Worm (Caenorhabditis elegans) whole organism, L4 larva: ENCODE data around the gene dmsr-12.
A peak's percentile ranks its signal among the peaks of the same experiment; 100 is the strongest.

ENCODE experiments used
- F10B5.3 ChIP-seq: sonication (generic microtip); optimal IDR thresholded peaks from 2 replicates; lab custom pipeline; 2016; ENCODE audit warnings: mild to moderate bottlenecking, missing genetic modification characterization, missing compliant biosample characterization
- F37D6.2 ChIP-seq: sonication (generic microtip); optimal IDR thresholded peaks from 2 replicates; lab custom pipeline; 2016; ENCODE audit warnings: mild to moderate bottlenecking, missing genetic modification characterization, missing compliant biosample characterization
- T20F7.1 ChIP-seq: fragments of 200-800 bp; sonication (Bioruptor generic); optimal IDR thresholded peaks from 2 replicates; lab custom pipeline; 2018; ENCODE audit warnings: mild to moderate bottlenecking, missing genetic modification characterization, missing compliant biosample characterization
- Y105C5A.15 ChIP-seq: fragments of 200-800 bp; sonication (Bioruptor generic); IDR thresholded peaks from 2 replicates; pipeline ENCODE4 v1.3.6; 2022; ENCODE audit warnings: missing genetic modification characterization, missing compliant biosample characterization
- Y48G9A.11 ChIP-seq: fragments of 200-800 bp; sonication (Bioruptor generic); IDR thresholded peaks from 2 replicates; pipeline ENCODE4 v1.3.6; 2022; ENCODE audit warnings: missing genetic modification reagents, missing genetic modification characterization, missing compliant biosample characterization
- Y75B8A.6 ChIP-seq: fragments of 200-800 bp; sonication (Bioruptor generic); IDR thresholded peaks from 2 replicates; pipeline ENCODE4 v1.3.6; 2022; ENCODE audit warnings: missing genetic modification reagents, missing genetic modification characterization, missing compliant biosample characterization
- ZK337.2 ChIP-seq: fragments of 200-800 bp; sonication (Bioruptor generic); IDR thresholded peaks from 2 replicates; pipeline ENCODE4 v1.3.6; 2022; ENCODE audit warnings: missing genetic modification reagents, missing genetic modification characterization, missing compliant biosample characterization
- ZK546.5 ChIP-seq, 2 experiments: sonication (generic microtip); optimal IDR thresholded peaks; 2 replicates each; lab custom pipeline; 2017; ENCODE audit warnings: missing biosample characterization in 2 of 2, missing genetic modification characterization in 2 of 2
- ceh-20 ChIP-seq: fragments of 200-800 bp; sonication (Bioruptor generic); IDR thresholded peaks from 2 replicates; pipeline ENCODE4 v1.3.6; 2022; ENCODE audit warnings: missing genetic modification reagents, missing genetic modification characterization, missing compliant biosample characterization
- ceh-62 ChIP-seq: sonication (generic microtip); optimal IDR thresholded peaks from 2 replicates; lab custom pipeline; 2017; ENCODE audit warnings: missing biosample characterization, missing genetic modification characterization
- ces-1 ChIP-seq: fragments of 150-350 bp; sonication (generic microtip); optimal IDR thresholded peaks from 4 replicates; lab custom pipeline; 2014; ENCODE audit warnings: missing biosample characterization, missing genetic modification reagents, missing genetic modification characterization
- cey-2 ChIP-seq: sonication (generic microtip); optimal IDR thresholded peaks from 3 replicates; lab custom pipeline; 2017; ENCODE audit warnings: missing genetic modification characterization, mild to moderate bottlenecking, missing compliant biosample characterization, antibody characterized with exemption, borderline replicate concordance; ENCODE audit not compliant: insufficient read depth
- daf-12 ChIP-seq: fragments of 150-350 bp; optimal IDR thresholded peaks from 2 replicates; lab custom pipeline; 2014; ENCODE audit warnings: missing biosample characterization, missing genetic modification reagents, missing genetic modification characterization
- daf-16 ChIP-seq, 3 experiments: sonication (generic microtip); optimal IDR thresholded peaks; 2 replicates each; lab custom pipeline; 2016 to 2017; ENCODE audit warnings: missing genetic modification characterization in 3 of 3, missing genetic modification reagents in 3 of 3, mild to moderate bottlenecking in 2 of 3, missing compliant biosample characterization in 2 of 3, missing biosample characterization in 1 of 3, moderate library complexity in 1 of 3
- dmd-6 ChIP-seq: fragments of 200-800 bp; sonication (Bioruptor generic); IDR thresholded peaks from 2 replicates; pipeline ENCODE4 v1.3.6; 2022; ENCODE audit warnings: missing genetic modification reagents, missing genetic modification characterization, missing compliant biosample characterization
- dmd-9 ChIP-seq: fragments of 200-800 bp; sonication (Bioruptor generic); IDR thresholded peaks from 2 replicates; pipeline ENCODE4 v1.3.6; 2022; ENCODE audit warnings: missing genetic modification reagents, missing genetic modification characterization, missing compliant biosample characterization
- egl-43 ChIP-seq: fragments of 200-800 bp; sonication (Bioruptor generic); IDR thresholded peaks from 2 replicates; pipeline ENCODE4 v1.3.6; 2022; ENCODE audit warnings: missing genetic modification reagents, missing genetic modification characterization, missing compliant biosample characterization
- gei-8 ChIP-seq: fragments of 200-800 bp; sonication (Bioruptor generic); optimal IDR thresholded peaks from 2 replicates; lab custom pipeline; 2018; ENCODE audit warnings: mild to moderate bottlenecking, missing genetic modification characterization, missing compliant biosample characterization
- hlh-11 ChIP-seq: fragments of 200-800 bp; sonication (Bioruptor generic); optimal IDR thresholded peaks from 2 replicates; lab custom pipeline; 2018; ENCODE audit warnings: mild to moderate bottlenecking, missing genetic modification characterization, missing compliant biosample characterization
- hlh-30 ChIP-seq: sonication (generic microtip); optimal IDR thresholded peaks from 2 replicates; lab custom pipeline; 2017; ENCODE audit warnings: antibody characterized with exemption, mild to moderate bottlenecking, missing genetic modification characterization, missing compliant biosample characterization; ENCODE audit not compliant: insufficient read depth
- hmg-1.1 ChIP-seq: fragments of 200-800 bp; sonication (Bioruptor generic); IDR thresholded peaks from 2 replicates; pipeline ENCODE4 v1.3.6; 2022; ENCODE audit warnings: missing genetic modification reagents, missing genetic modification characterization, missing compliant biosample characterization
- jun-1 ChIP-seq: fragments of 150-350 bp; optimal IDR thresholded peaks from 2 replicates; lab custom pipeline; 2014; ENCODE audit warnings: missing biosample characterization, missing genetic modification reagents, missing genetic modification characterization
- lim-7 ChIP-seq: fragments of 200-800 bp; sonication (Bioruptor generic); IDR thresholded peaks from 2 replicates; pipeline ENCODE4 v1.3.6; 2022; ENCODE audit warnings: missing genetic modification characterization, missing compliant biosample characterization
- lin-1 ChIP-seq: fragments of 200-800 bp; sonication (Bioruptor generic); IDR thresholded peaks from 2 replicates; pipeline ENCODE4 v1.3.6; 2022; ENCODE audit warnings: missing genetic modification reagents, missing genetic modification characterization, missing compliant biosample characterization
- lin-15B ChIP-seq: fragments of 150-350 bp; sonication (generic microtip); optimal IDR thresholded peaks from 3 replicates; lab custom pipeline; 2014; ENCODE audit warnings: missing biosample characterization, missing genetic modification characterization
- lin-39 ChIP-seq: fragments of 150-350 bp; optimal IDR thresholded peaks from 2 replicates; lab custom pipeline; 2014; ENCODE audit warnings: missing biosample characterization, missing genetic modification reagents, missing genetic modification characterization
- lir-3 ChIP-seq: sonication (generic microtip); optimal IDR thresholded peaks from 2 replicates; lab custom pipeline; 2016; ENCODE audit warnings: mild to moderate bottlenecking, missing genetic modification characterization, missing compliant biosample characterization
- lsy-2 ChIP-seq, 2 experiments: fragments of 150-350 bp in 1 of 2; sonication (generic microtip) in 1 of 2; optimal IDR thresholded peaks; 2 replicates each; lab custom pipeline; 2014 to 2017; ENCODE audit warnings: missing biosample characterization in 2 of 2, missing genetic modification characterization in 2 of 2
- madf-9 ChIP-seq: fragments of 200-800 bp; sonication (Bioruptor generic); conservative IDR thresholded peaks from 2 replicates; pipeline ENCODE4 v1.3.6; 2022; ENCODE audit warnings: missing genetic modification reagents, missing genetic modification characterization, missing compliant biosample characterization
- mdl-1 ChIP-seq, 2 experiments: fragments of 150-350 bp in 1 of 2; sonication (generic microtip) in 1 of 2; optimal IDR thresholded peaks; 2 replicates each; lab custom pipeline; 2014 to 2017; ENCODE audit warnings: missing biosample characterization in 2 of 2, missing genetic modification characterization in 2 of 2
- mdt-29 ChIP-seq: fragments of 200-800 bp; sonication (Bioruptor generic); IDR thresholded peaks from 2 replicates; pipeline ENCODE4 v1.3.6; 2022; ENCODE audit warnings: missing genetic modification reagents, missing genetic modification characterization, missing compliant biosample characterization
- mep-1 ChIP-seq: fragments of 150-350 bp; sonication (generic microtip); optimal IDR thresholded peaks from 3 replicates; lab custom pipeline; 2014; ENCODE audit warnings: missing biosample characterization, missing genetic modification characterization
- mxl-2 ChIP-seq: fragments of 200-800 bp; sonication (Bioruptor generic); conservative IDR thresholded peaks from 2 replicates; pipeline ENCODE4 v1.3.6; 2022; ENCODE audit warnings: missing genetic modification reagents, missing genetic modification characterization, missing compliant biosample characterization
- nhr-11 ChIP-seq: fragments of 150-350 bp; optimal IDR thresholded peaks from 2 replicates; lab custom pipeline; 2014; ENCODE audit warnings: missing biosample characterization, missing genetic modification characterization
- nhr-28 ChIP-seq: fragments of 150-350 bp; optimal IDR thresholded peaks from 2 replicates; lab custom pipeline; 2014; ENCODE audit warnings: missing biosample characterization, missing genetic modification characterization
- nhr-42 ChIP-seq: fragments of 200-800 bp; sonication (Bioruptor generic); IDR thresholded peaks from 2 replicates; pipeline ENCODE4 v1.3.6; 2022; ENCODE audit warnings: missing genetic modification characterization, missing compliant biosample characterization
- nhr-6 ChIP-seq: fragments of 150-350 bp; optimal IDR thresholded peaks from 2 replicates; lab custom pipeline; 2014; ENCODE audit warnings: missing biosample characterization, missing genetic modification characterization
- nhr-77 ChIP-seq: fragments of 150-350 bp; optimal IDR thresholded peaks from 2 replicates; lab custom pipeline; 2014; ENCODE audit warnings: missing biosample characterization, missing genetic modification characterization
- pha-4 ChIP-seq, 2 experiments: fragments of 150-350 bp in 1 of 2; fragments of 200-800 bp in 1 of 2; sonication (Bioruptor generic) in 1 of 2; IDR thresholded peaks in 1 of 2; optimal IDR thresholded peaks in 1 of 2; 2 replicates each; pipeline versions ENCODE4 v1.3.6 to Lab custom; 2014 to 2022; ENCODE audit warnings: missing genetic modification characterization in 2 of 2, missing genetic modification reagents in 2 of 2, missing biosample characterization in 1 of 2, missing compliant biosample characterization in 1 of 2
- php-3 ChIP-seq: fragments of 200-800 bp; sonication (Bioruptor generic); IDR thresholded peaks from 2 replicates; pipeline ENCODE4 v1.3.6; 2022; ENCODE audit warnings: missing genetic modification reagents, missing genetic modification characterization, missing compliant biosample characterization
- pqm-1 ChIP-seq: sonication (generic microtip); optimal IDR thresholded peaks from 2 replicates; lab custom pipeline; 2017; ENCODE audit warnings: missing biosample characterization, missing genetic modification characterization
- saeg-2 ChIP-seq: fragments of 200-800 bp; sonication (Bioruptor generic); IDR thresholded peaks from 2 replicates; pipeline ENCODE4 v1.3.6; 2022; ENCODE audit warnings: missing genetic modification reagents, missing genetic modification characterization, missing compliant biosample characterization
- set-16 ChIP-seq: fragments of 200-800 bp; sonication (Bioruptor generic); IDR thresholded peaks from 2 replicates; pipeline ENCODE4 v1.3.6; 2022; ENCODE audit warnings: missing genetic modification reagents, missing genetic modification characterization, missing compliant biosample characterization
- snpc-1.2 ChIP-seq: fragments of 200-800 bp; sonication (Bioruptor generic); IDR thresholded peaks from 2 replicates; pipeline ENCODE4 v1.3.6; 2022; ENCODE audit warnings: missing genetic modification reagents, missing genetic modification characterization, missing compliant biosample characterization
- snpc-4 ChIP-seq: fragments of 150-350 bp; optimal IDR thresholded peaks from 2 replicates; lab custom pipeline; 2014; ENCODE audit warnings: missing biosample characterization, missing genetic modification characterization
- tag-97 ChIP-seq: fragments of 200-800 bp; sonication (Bioruptor generic); IDR thresholded peaks from 2 replicates; pipeline ENCODE4 v1.3.6; 2022; ENCODE audit warnings: missing genetic modification characterization, missing compliant biosample characterization
- tra-1 ChIP-seq: fragments of 200-800 bp; sonication (Bioruptor generic); IDR thresholded peaks from 2 replicates; pipeline ENCODE4 v1.3.6; 2022; ENCODE audit warnings: missing genetic modification reagents, missing genetic modification characterization, missing compliant biosample characterization
- unc-62 ChIP-seq, 3 experiments: fragments of 150-350 bp in 1 of 3; sonication (generic microtip); optimal IDR thresholded peaks in 2 of 3; peaks in 1 of 3; 1 replicate in 1 of 3; 2 replicates in 2 of 3; lab custom pipeline; 2014 to 2017; ENCODE audit warnings: missing biosample characterization in 3 of 3, missing genetic modification characterization in 3 of 3, missing genetic modification reagents in 3 of 3, missing genotype in 1 of 3
- vab-7 ChIP-seq: fragments of 200-800 bp; sonication (Bioruptor generic); IDR thresholded peaks from 2 replicates; pipeline ENCODE4 v1.3.6; 2022; ENCODE audit warnings: missing genetic modification reagents, missing genetic modification characterization, missing compliant biosample characterization
- zfp-2 ChIP-seq: sonication (generic microtip); optimal IDR thresholded peaks from 2 replicates; lab custom pipeline; 2016; ENCODE audit warnings: mild to moderate bottlenecking, missing genetic modification characterization, missing compliant biosample characterization
- ztf-11 ChIP-seq: fragments of 150-350 bp; optimal IDR thresholded peaks from 2 replicates; lab custom pipeline; 2014; ENCODE audit warnings: missing biosample characterization, missing genetic modification characterization

The dmsr-12 gene

ce11 chrV:6823432-6823831 is 17.2 kb upstream of the dmsr-12 start:
- no peak for TF ChIP-seq vab-7
- no peak for TF ChIP-seq nhr-11
- TF ChIP-seq Y48G9A.11 (GFP tag; lab: Robert Waterston, UW) = no peak
- no peak for TF ChIP-seq Y75B8A.6 (GFP tag; lab: Robert Waterston, UW)
- TF ChIP-seq pqm-1 (tag; lab: Kevin White, UChicago) = peak; percentile 93
- TF ChIP-seq T20F7.1 (GFP tag; lab: Kevin White, UChicago) = peak; percentile 4
- TF ChIP-seq tra-1 = no peak
- TF ChIP-seq lsy-2 (tag; optimal IDR thresholded peaks at IDR 0.05; lab: Kevin White, UChicago) = no peak
- TF ChIP-seq dmd-9 (GFP tag; lab: Robert Waterston, UW) = no peak
- TF ChIP-seq ZK546.5 (tag; optimal IDR thresholded peaks at IDR 0.05; lab: Kevin White, UChicago) = no peak
- no peak for TF ChIP-seq saeg-2 (GFP tag; lab: Robert Waterston, UW)
- no peak for TF ChIP-seq lin-15B (tag; lab: Kevin White, UChicago)
- no peak for TF ChIP-seq mdt-29
- TF ChIP-seq ceh-20 (GFP tag; lab: Robert Waterston, UW) = no peak
- TF ChIP-seq ceh-62 (tag; lab: Kevin White, UChicago) = no peak
- no peak for TF ChIP-seq hmg-1.1 (GFP tag; lab: Robert Waterston, UW)
- TF ChIP-seq nhr-6 (tag; lab: Kevin White, UChicago) = no peak
- no peak for TF ChIP-seq mep-1 (tag; lab: Kevin White, UChicago)
- no peak for TF ChIP-seq egl-43 (GFP tag; lab: Robert Waterston, UW)
- TF ChIP-seq nhr-28 (tag; lab: Kevin White, UChicago) = peak; percentile 87
- no peak for TF ChIP-seq mxl-2 (GFP tag; lab: Robert Waterston, UW)
- TF ChIP-seq lin-1 (GFP tag; lab: Robert Waterston, UW) = no peak
- no peak for TF ChIP-seq F37D6.2 (tag; lab: Kevin White, UChicago)
- no peak for TF ChIP-seq Y105C5A.15 (GFP tag; lab: Robert Waterston, UW)
- TF ChIP-seq mdl-1 (tag; optimal IDR thresholded peaks at IDR 0.05; lab: Kevin White, UChicago) = no peak
- TF ChIP-seq ces-1 = no peak
- no peak for TF ChIP-seq daf-16 (GFP tag; optimal IDR thresholded peaks at IDR 0.05; lab: Kevin White, UChicago)
- TF ChIP-seq daf-16 (tag; optimal IDR thresholded peaks at IDR 0.05; lab: Kevin White, UChicago) = no peak
- TF ChIP-seq zfp-2 = no peak
- TF ChIP-seq dmd-6 (GFP tag; lab: Robert Waterston, UW) = peak; percentile 93
- TF ChIP-seq lir-3 = no peak
- TF ChIP-seq snpc-4 (tag; lab: Kevin White, UChicago) = no peak
- TF ChIP-seq hlh-30 (tag; lab: Kevin White, UChicago) = no peak
- no peak for TF ChIP-seq set-16
- peak in 1 of 2 experiments; percentile 81 for TF ChIP-seq unc-62 (GFP tag; optimal IDR thresholded peaks at IDR 0.05 in 1 of 2; lab: Kevin White, UChicago)
- no peak for TF ChIP-seq unc-62 (tag; optimal IDR thresholded peaks at IDR 0.05; lab: Kevin White, UChicago)
- no peak for TF ChIP-seq lin-39 (tag; lab: Kevin White, UChicago)
- no peak for TF ChIP-seq ZK337.2 (GFP tag; lab: Robert Waterston, UW)
- peak; percentile 58 for TF ChIP-seq nhr-77 (tag; lab: Kevin White, UChicago)

ce11 chrV:6821509-6821908 is 15.3 kb upstream of the dmsr-12 start, which contains the start of gene T15B7.8:
Gene T15B7.8 (plus strand): TSS chrV:6821809.
- TF ChIP-seq F10B5.3 (no peak), mxl-2 (GFP tag; lab: Robert Waterston, UW) (no peak), ztf-11 (tag; lab: Kevin White, UChicago) (no peak), cey-2 (tag; lab: Kevin White, UChicago) (no peak), snpc-1.2 (GFP tag; lab: Robert Waterston, UW) (no peak), jun-1 (tag; lab: Kevin White, UChicago) (no peak), lim-7 (no peak), php-3 (GFP tag; lab: Robert Waterston, UW) (no peak), hlh-11 (tag; lab: Kevin White, UChicago) (no peak), nhr-42 (no peak), ceh-62 (tag; lab: Kevin White, UChicago) (no peak), lir-3 (no peak), pha-4 (GFP tag; IDR thresholded peaks at IDR 0.05; lab: Robert Waterston, UW) (no peak), pha-4 (tag; optimal IDR thresholded peaks at IDR 0.05; lab: Kevin White, UChicago) (no peak), daf-12 (tag; lab: Kevin White, UChicago) (no peak), madf-9 (GFP tag; lab: Robert Waterston, UW) (no peak), tag-97 (GFP tag; lab: Robert Waterston, UW) (no peak), lin-39 (tag; lab: Kevin White, UChicago) (no peak), gei-8 (no peak)
